Worm (Caenorhabditis elegans) whole organism, late embryonic: Measurements from ENCODE around the gene col-133.

Source experiments
- K09A11.1 ChIP-seq: sonication (generic microtip); optimal IDR thresholded peaks from 2 replicates; lab custom pipeline; 2017; ENCODE audit warnings: antibody characterized with exemption, mild to moderate bottlenecking, missing genetic modification characterization, missing compliant biosample characterization; ENCODE audit not compliant: insufficient read depth
- ceh-22 ChIP-seq: sonication (generic microtip); optimal IDR thresholded peaks from 2 replicates; lab custom pipeline; 2017; ENCODE audit warnings: missing biosample characterization, missing genetic modification characterization
- elt-2 ChIP-seq: sonication (generic microtip); optimal IDR thresholded peaks from 2 replicates; lab custom pipeline; 2016; ENCODE audit warnings: missing genetic modification reagents, missing genetic modification characterization, missing compliant biosample characterization

Gene col-133

ce11 chrIV:14050442-14050841 lies 48.7 kb downstream of the col-133 start:
- TF ChIP-seq elt-2 (tag; lab: Kevin White, UChicago): peak; percentile 77
- no peak for TF ChIP-seq ceh-22 (tag; lab: Kevin White, UChicago)
- no peak for TF ChIP-seq K09A11.1 (tag; lab: Kevin White, UChicago)
- TF ChIP-seq, all 69 proteins: peak for 1
